Worm (Caenorhabditis elegans) whole organism, young adult: ENCODE results near the gene clec-187.
A peak's percentile ranks its signal among the peaks of the same experiment; 100 is the strongest.

ENCODE experiments used
- B0035.1 ChIP-seq: sonication (generic microtip); optimal IDR thresholded peaks from 2 replicates; lab custom pipeline; 2016; ENCODE audit warnings: missing genetic modification characterization, mild to moderate bottlenecking, missing compliant biosample characterization, missing genotype, missing genetic modification reagents
- B0336.3 ChIP-seq: fragments of 200-800 bp; sonication (Bioruptor generic); IDR thresholded peaks from 2 replicates; pipeline ENCODE4 v1.3.6; 2022; ENCODE audit warnings: missing genetic modification characterization, missing compliant biosample characterization
- C06A6.2 ChIP-seq: fragments of 200-800 bp; sonication (Bioruptor generic); conservative IDR thresholded peaks from 2 replicates; pipeline ENCODE4 v1.3.6; 2022; ENCODE audit warnings: missing genetic modification characterization, missing compliant biosample characterization
- F10E7.11 ChIP-seq: sonication (generic microtip); optimal IDR thresholded peaks from 2 replicates; lab custom pipeline; 2017; ENCODE audit warnings: mild to moderate bottlenecking, missing genetic modification characterization, moderate library complexity, missing compliant biosample characterization
- F33H1.4 ChIP-seq: fragments of 200-800 bp; sonication (Bioruptor generic); IDR thresholded peaks from 2 replicates; pipeline ENCODE4 v1.3.6; 2022; ENCODE audit warnings: missing genetic modification reagents, missing genetic modification characterization, missing compliant biosample characterization
- F39B2.1 ChIP-seq: fragments of 200-800 bp; sonication (Bioruptor generic); IDR thresholded peaks from 2 replicates; pipeline ENCODE4 v1.3.6; 2022; ENCODE audit warnings: missing genetic modification reagents, missing genetic modification characterization, missing compliant biosample characterization
- F55B11.4 ChIP-seq: sonication (generic microtip); optimal IDR thresholded peaks from 2 replicates; lab custom pipeline; 2016; ENCODE audit warnings: missing compliant biosample characterization, missing genetic modification characterization, borderline replicate concordance; ENCODE audit not compliant: insufficient read depth
- K11D2.4 ChIP-seq: fragments of 200-800 bp; sonication (Bioruptor generic); IDR thresholded peaks from 2 replicates; pipeline ENCODE4 v1.3.6; 2022; ENCODE audit warnings: missing genetic modification reagents, missing genetic modification characterization, missing compliant biosample characterization
- K12H6.12 ChIP-seq: fragments of 200-800 bp; sonication (Bioruptor generic); optimal IDR thresholded peaks from 2 replicates; lab custom pipeline; 2018; ENCODE audit warnings: mild to moderate bottlenecking, missing genetic modification characterization, missing compliant biosample characterization
- Y95B8A.8 ChIP-seq: fragments of 200-800 bp; sonication (Bioruptor generic); IDR thresholded peaks from 2 replicates; pipeline ENCODE4 v1.3.6; 2022; ENCODE audit warnings: missing genetic modification reagents, missing genetic modification characterization, missing compliant biosample characterization
- ZK185.1 ChIP-seq: sonication (generic microtip); optimal IDR thresholded peaks from 2 replicates; lab custom pipeline; 2016; ENCODE audit warnings: mild to moderate bottlenecking, missing genetic modification characterization, missing compliant biosample characterization; ENCODE audit not compliant: poor library complexity, severe bottlenecking
- akir-1 ChIP-seq: fragments of 200-800 bp; sonication (Bioruptor generic); optimal IDR thresholded peaks from 2 replicates; lab custom pipeline; 2018; ENCODE audit warnings: mild to moderate bottlenecking, missing genetic modification characterization, moderate library complexity, missing compliant biosample characterization
- ama-1 ChIP-seq, 3 experiments: fragments of 150-350 bp in 1 of 3; sonication (generic microtip) in 2 of 3; optimal IDR thresholded peaks; 2 replicates each; lab custom pipeline; 2014 to 2018; ENCODE audit warnings: missing biosample characterization in 2 of 3, missing genetic modification characterization in 2 of 3, missing genetic modification reagents in 2 of 3
- aptf-3 ChIP-seq: fragments of 200-800 bp; sonication (Bioruptor generic); IDR thresholded peaks from 2 replicates; pipeline ENCODE4 v1.3.6; 2022; ENCODE audit warnings: missing genetic modification characterization, missing compliant biosample characterization
- atf-7 ChIP-seq: sonication (generic microtip); optimal IDR thresholded peaks from 2 replicates; lab custom pipeline; 2017; ENCODE audit warnings: mild to moderate bottlenecking, missing genetic modification characterization, missing compliant biosample characterization
- athp-1 ChIP-seq: sonication (generic microtip); optimal IDR thresholded peaks from 2 replicates; lab custom pipeline; 2017; ENCODE audit warnings: mild to moderate bottlenecking, missing genetic modification characterization, missing compliant biosample characterization
- attf-6 ChIP-seq: fragments of 200-800 bp; sonication (Bioruptor generic); IDR thresholded peaks from 2 replicates; pipeline ENCODE4 v1.3.6; 2022; ENCODE audit warnings: missing genetic modification reagents, missing genetic modification characterization, missing compliant biosample characterization
- bed-2 ChIP-seq: fragments of 200-800 bp; sonication (Bioruptor generic); IDR thresholded peaks from 2 replicates; pipeline ENCODE4 v1.3.6; 2022; ENCODE audit warnings: missing genetic modification reagents, missing genetic modification characterization, missing compliant biosample characterization
- cebp-1 ChIP-seq, 2 experiments: fragments of 200-800 bp in 1 of 2; sonication (Bioruptor generic) in 1 of 2; sonication (generic microtip) in 1 of 2; IDR thresholded peaks in 1 of 2; optimal IDR thresholded peaks in 1 of 2; 2 replicates each; pipeline versions ENCODE4 v1.3.6 to Lab custom; 2017 to 2022; ENCODE audit warnings: missing compliant biosample characterization in 2 of 2, missing genetic modification characterization in 2 of 2, mild to moderate bottlenecking in 1 of 2, missing genetic modification reagents in 1 of 2, moderate library complexity in 1 of 2
- cebp-2 ChIP-seq: fragments of 200-800 bp; sonication (Bioruptor generic); IDR thresholded peaks from 2 replicates; pipeline ENCODE4 v1.3.6; 2022; ENCODE audit warnings: missing genetic modification characterization, missing compliant biosample characterization
- ceh-40 ChIP-seq: fragments of 200-800 bp; sonication (Bioruptor generic); IDR thresholded peaks from 2 replicates; pipeline ENCODE4 v1.3.6; 2022; ENCODE audit warnings: missing genetic modification characterization, missing compliant biosample characterization
- dpff-1 ChIP-seq: sonication (generic microtip); optimal IDR thresholded peaks from 2 replicates; lab custom pipeline; 2017; ENCODE audit warnings: mild to moderate bottlenecking, missing genetic modification characterization, missing compliant biosample characterization
- fkh-3 ChIP-seq: sonication (generic microtip); optimal IDR thresholded peaks from 2 replicates; lab custom pipeline; 2016; ENCODE audit warnings: mild to moderate bottlenecking, missing genetic modification characterization, missing compliant biosample characterization
- gei-17 ChIP-seq: fragments of 200-800 bp; sonication (Bioruptor generic); optimal IDR thresholded peaks from 2 replicates; lab custom pipeline; 2018; ENCODE audit warnings: mild to moderate bottlenecking, missing genetic modification characterization, missing compliant biosample characterization
- let-526 ChIP-seq: fragments of 200-800 bp; sonication (Bioruptor generic); IDR thresholded peaks from 2 replicates; pipeline ENCODE4 v1.3.6; 2022; ENCODE audit warnings: missing genetic modification reagents, missing genetic modification characterization, missing compliant biosample characterization
- let-607 ChIP-seq, 2 experiments: fragments of 200-800 bp in 1 of 2; sonication (Bioruptor generic) in 1 of 2; sonication (generic microtip) in 1 of 2; optimal IDR thresholded peaks; 2 replicates each; lab custom pipeline; 2016 to 2018; ENCODE audit warnings: mild to moderate bottlenecking in 2 of 2, missing compliant biosample characterization in 2 of 2, missing genetic modification characterization in 2 of 2, moderate library complexity in 2 of 2, missing genotype in 1 of 2
- lin-35 ChIP-seq, 3 experiments: fragments of 150-350 bp in 2 of 3; sonication (generic microtip) in 1 of 3; optimal IDR thresholded peaks; 2 replicates each; lab custom pipeline; 2014 to 2018; ENCODE audit warnings: missing biosample characterization in 3 of 3, missing genetic modification characterization in 3 of 3, missing genetic modification reagents in 3 of 3
- lsy-27 ChIP-seq: sonication (generic microtip); optimal IDR thresholded peaks from 2 replicates; lab custom pipeline; 2017; ENCODE audit warnings: missing genetic modification characterization, mild to moderate bottlenecking, missing compliant biosample characterization, antibody characterized with exemption, missing genotype, borderline replicate concordance; ENCODE audit not compliant: insufficient read depth
- madf-3 ChIP-seq: fragments of 200-800 bp; sonication (Bioruptor generic); IDR thresholded peaks from 2 replicates; pipeline ENCODE4 v1.3.6; 2022; ENCODE audit warnings: missing genetic modification reagents, missing genetic modification characterization, missing compliant biosample characterization
- madf-8 ChIP-seq: fragments of 200-800 bp; sonication (Bioruptor generic); conservative IDR thresholded peaks from 2 replicates; pipeline ENCODE4 v1.3.6; 2022; ENCODE audit warnings: missing genetic modification reagents, missing genetic modification characterization, missing compliant biosample characterization
- mel-28 ChIP-seq: sonication (generic microtip); optimal IDR thresholded peaks from 2 replicates; lab custom pipeline; 2016; ENCODE audit warnings: borderline replicate concordance, mild to moderate bottlenecking, missing genetic modification characterization, missing compliant biosample characterization
- mes-4 ChIP-seq: sonication (generic microtip); optimal IDR thresholded peaks from 2 replicates; lab custom pipeline; 2016; ENCODE audit warnings: missing genotype, missing genetic modification characterization, missing compliant biosample characterization
- mxl-1 ChIP-seq: sonication (generic microtip); optimal IDR thresholded peaks from 2 replicates; lab custom pipeline; 2016; ENCODE audit warnings: missing genetic modification characterization, missing compliant biosample characterization
- nhr-27 ChIP-seq: fragments of 200-800 bp; sonication (Bioruptor generic); optimal IDR thresholded peaks from 2 replicates; lab custom pipeline; 2018; ENCODE audit warnings: mild to moderate bottlenecking, missing genetic modification characterization, moderate library complexity, missing compliant biosample characterization
- rpc-1 ChIP-seq, 2 experiments: fragments of 150-350 bp in 1 of 2; sonication (generic microtip) in 1 of 2; optimal IDR thresholded peaks; 2 replicates each; lab custom pipeline; 2014 to 2018; ENCODE audit warnings: missing biosample characterization in 1 of 2, missing genetic modification characterization in 1 of 2, missing genetic modification reagents in 1 of 2, missing genotype in 1 of 2
- sdz-38 ChIP-seq: sonication (generic microtip); optimal IDR thresholded peaks from 2 replicates; lab custom pipeline; 2016; ENCODE audit warnings: missing genotype, missing genetic modification characterization, missing compliant biosample characterization
- sea-2 ChIP-seq: fragments of 200-800 bp; sonication (Bioruptor generic); IDR thresholded peaks from 2 replicates; pipeline ENCODE4 v1.3.6; 2022; ENCODE audit warnings: missing genetic modification characterization, missing compliant biosample characterization
- snpc-1.1 ChIP-seq: sonication (generic microtip); optimal IDR thresholded peaks from 2 replicates; lab custom pipeline; 2017; ENCODE audit warnings: missing genetic modification characterization, mild to moderate bottlenecking, missing compliant biosample characterization, antibody characterized with exemption, moderate library complexity, missing genotype, missing genetic modification reagents; ENCODE audit not compliant: insufficient read depth
- snpc-1.3 ChIP-seq: sonication (generic microtip); optimal IDR thresholded peaks from 2 replicates; lab custom pipeline; 2017; ENCODE audit warnings: missing genetic modification characterization, mild to moderate bottlenecking, missing compliant biosample characterization, antibody characterized with exemption, moderate library complexity, missing genotype, missing genetic modification reagents; ENCODE audit not compliant: insufficient read depth
- snpc-4 ChIP-seq, 5 experiments: fragments of 150-350 bp in 1 of 5; sonication (generic microtip) in 4 of 5; optimal IDR thresholded peaks; 2 replicates each; lab custom pipeline; 2014 to 2018; ENCODE audit warnings: missing genetic modification characterization in 5 of 5, missing biosample characterization in 3 of 5, antibody characterized with exemption in 2 of 5, mild to moderate bottlenecking in 2 of 5, missing compliant biosample characterization in 2 of 5, missing genotype in 2 of 5, moderate library complexity in 2 of 5, missing genetic modification reagents in 1 of 5
- unc-62 ChIP-seq: fragments of 150-350 bp; optimal IDR thresholded peaks from 2 replicates; lab custom pipeline; 2014; ENCODE audit warnings: missing biosample characterization, missing genetic modification reagents, missing genetic modification characterization
- zfh-2 ChIP-seq: fragments of 200-800 bp; sonication (Bioruptor generic); conservative IDR thresholded peaks from 2 replicates; pipeline ENCODE4 v1.3.6; 2022; ENCODE audit warnings: missing genetic modification reagents, missing genetic modification characterization, missing compliant biosample characterization
- ztf-22 ChIP-seq: fragments of 200-800 bp; sonication (Bioruptor generic); optimal IDR thresholded peaks from 2 replicates; lab custom pipeline; 2018; ENCODE audit warnings: mild to moderate bottlenecking, missing genetic modification characterization, moderate library complexity, missing compliant biosample characterization
- ztf-3 ChIP-seq: fragments of 200-800 bp; sonication (Bioruptor generic); optimal IDR thresholded peaks from 2 replicates; lab custom pipeline; 2018; ENCODE audit warnings: mild to moderate bottlenecking, missing genetic modification characterization, missing compliant biosample characterization

Gene clec-187

DNA sequence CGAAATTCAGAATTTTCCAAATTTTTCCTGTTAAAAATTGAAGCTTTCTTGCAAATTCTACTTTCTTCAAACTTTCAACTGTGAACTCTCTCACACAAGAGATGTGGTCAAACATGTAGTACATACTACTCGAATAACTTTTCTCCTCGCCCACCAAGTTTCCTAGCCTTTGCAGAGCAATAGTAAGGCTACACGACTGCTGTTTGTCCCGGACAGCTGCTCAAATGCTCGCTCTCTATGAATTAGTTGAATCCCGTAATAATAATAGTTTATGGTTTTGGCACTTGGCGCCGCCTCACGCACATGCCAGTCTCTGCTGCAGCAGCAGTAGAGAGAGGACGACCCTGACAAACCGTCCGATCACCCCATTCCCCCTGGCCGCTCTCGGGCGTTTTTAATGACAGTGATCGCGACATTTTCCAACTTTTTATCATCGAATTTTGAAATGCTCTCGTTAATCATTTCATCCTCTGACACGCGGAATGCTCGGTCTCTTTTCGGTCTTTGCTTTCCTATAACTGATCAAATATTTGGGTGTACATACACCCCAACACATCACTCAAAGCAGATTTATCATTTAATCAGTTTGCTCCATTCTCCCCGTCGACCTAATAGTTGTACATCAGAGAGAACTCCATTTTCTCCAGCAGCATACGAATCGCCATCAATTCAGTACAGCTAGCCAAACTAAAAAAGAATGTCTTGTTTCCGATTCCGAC is 37.4 kb downstream of the clec-187 start (continued):
- no peak for TF ChIP-seq B0035.1 (tag; lab: Kevin White, UChicago)
- TF ChIP-seq sdz-38, result no peak
- no peak for TF ChIP-seq ZK185.1 (tag; lab: Kevin White, UChicago)
- TF ChIP-seq snpc-1.3 (tag; lab: Kevin White, UChicago), result no peak
- TF ChIP-seq snpc-4 (GFP tag; optimal IDR thresholded peaks at IDR 0.05; lab: Kevin White, UChicago), result no peak
- TF ChIP-seq snpc-4 (tag; optimal IDR thresholded peaks at IDR 0.05; lab: Kevin White, UChicago), result peak in 2 of 4 experiments; percentile 2 to 38
- TF ChIP-seq lsy-27, result no peak
- no peak for TF ChIP-seq aptf-3 (GFP tag; lab: Robert Waterston, UW)
- no peak for TF ChIP-seq cebp-2 (GFP tag; lab: Robert Waterston, UW)
- peak; percentile 81 to 88 for TF ChIP-seq let-607 (tag; optimal IDR thresholded peaks at IDR 0.05; lab: Kevin White, UChicago)
- TF ChIP-seq rpc-1 (optimal IDR thresholded peaks at IDR 0.05; lab: Kevin White, UChicago), result no peak
- TF ChIP-seq rpc-1 (tag; optimal IDR thresholded peaks at IDR 0.05; lab: Kevin White, UChicago), result no peak
- TF ChIP-seq F39B2.1 (GFP tag; lab: Robert Waterston, UW), result no peak
- TF ChIP-seq madf-8 (GFP tag; lab: Robert Waterston, UW), result no peak
- no peak for TF ChIP-seq F10E7.11
- no peak for TF ChIP-seq F33H1.4 (GFP tag; lab: Robert Waterston, UW)
- no peak for TF ChIP-seq Y95B8A.8 (GFP tag; lab: Robert Waterston, UW)
- no peak for TF ChIP-seq fkh-3 (tag; lab: Kevin White, UChicago)
- no peak for TF ChIP-seq C06A6.2
- TF ChIP-seq madf-3 (GFP tag; lab: Robert Waterston, UW), result no peak
- no peak for TF ChIP-seq bed-2 (GFP tag; lab: Robert Waterston, UW)
- no peak for TF ChIP-seq K11D2.4 (GFP tag; lab: Robert Waterston, UW)
- TF ChIP-seq lin-35 (GFP tag; optimal IDR thresholded peaks at IDR 0.05; lab: Kevin White, UChicago), result no peak
- no peak for TF ChIP-seq ama-1 (optimal IDR thresholded peaks at IDR 0.05; lab: Kevin White, UChicago)
- TF ChIP-seq ama-1 (GFP tag; optimal IDR thresholded peaks at IDR 0.05; lab: Kevin White, UChicago), result no peak
- no peak for TF ChIP-seq nhr-27 (tag; lab: Kevin White, UChicago)
- TF ChIP-seq ceh-40 (GFP tag; lab: Robert Waterston, UW), result no peak
- TF ChIP-seq snpc-1.1 (tag; lab: Kevin White, UChicago), result no peak
- TF ChIP-seq let-526 (GFP tag; lab: Robert Waterston, UW), result peak; percentile 44; the same call in 1 of the 2 replicates
- TF ChIP-seq gei-17 (GFP tag; lab: Kevin White, UChicago), result peak; percentile 1
- no peak for TF ChIP-seq unc-62 (GFP tag; lab: Kevin White, UChicago)
- no peak for TF ChIP-seq sea-2 (GFP tag; lab: Robert Waterston, UW)
- no peak for TF ChIP-seq akir-1
- TF ChIP-seq ztf-3 (GFP tag; lab: Kevin White, UChicago), result no peak
- peak; percentile 58; the same call in 1 of the 2 replicates for TF ChIP-seq B0336.3 (GFP tag; lab: Robert Waterston, UW)
- no peak for TF ChIP-seq athp-1 (tag; lab: Kevin White, UChicago)
- peak; percentile 56 for TF ChIP-seq ztf-22
- no peak for TF ChIP-seq mel-28 (tag; lab: Kevin White, UChicago)
- no peak for TF ChIP-seq cebp-1 (GFP tag; IDR thresholded peaks at IDR 0.05; lab: Robert Waterston, UW)
- TF ChIP-seq cebp-1 (tag; optimal IDR thresholded peaks at IDR 0.05; lab: Kevin White, UChicago), result peak; percentile 50
- no peak for TF ChIP-seq mxl-1 (tag; lab: Kevin White, UChicago)
- no peak for TF ChIP-seq attf-6 (GFP tag; lab: Robert Waterston, UW)
- peak; percentile 91 for TF ChIP-seq zfh-2
- no peak for TF ChIP-seq mes-4
- peak; percentile 84 for TF ChIP-seq atf-7 (tag; lab: Kevin White, UChicago)
- TF ChIP-seq dpff-1, result no peak
- TF ChIP-seq K12H6.12 (tag; lab: Kevin White, UChicago), result no peak
- no peak for TF ChIP-seq F55B11.4 (tag; lab: Kevin White, UChicago)
